Worm (Caenorhabditis elegans) whole organism, L4 larva: ENCODE data around the gene evl-14.

Experiments
- egl-43 ChIP-seq: fragments of 200-800 bp; sonication (Bioruptor generic); IDR thresholded peaks from 2 replicates; pipeline ENCODE4 v1.3.6; 2022; ENCODE audit warnings: missing genetic modification reagents, missing genetic modification characterization, missing compliant biosample characterization
- jun-1 ChIP-seq: fragments of 150-350 bp; optimal IDR thresholded peaks from 2 replicates; lab custom pipeline; 2014; ENCODE audit warnings: missing biosample characterization, missing genetic modification reagents, missing genetic modification characterization
- lsy-2 ChIP-seq, 2 experiments: fragments of 150-350 bp in 1 of 2; sonication (generic microtip) in 1 of 2; optimal IDR thresholded peaks; 2 replicates each; lab custom pipeline; 2014 to 2017; ENCODE audit warnings: missing biosample characterization in 2 of 2, missing genetic modification characterization in 2 of 2
- nhr-25 ChIP-seq: sonication (generic microtip); optimal IDR thresholded peaks from 2 replicates; lab custom pipeline; 2017; ENCODE audit warnings: missing genetic modification characterization, mild to moderate bottlenecking, missing compliant biosample characterization, antibody characterized with exemption, moderate library complexity, borderline replicate concordance; ENCODE audit not compliant: insufficient read depth
- nhr-41 ChIP-seq: fragments of 200-800 bp; sonication (Bioruptor generic); IDR thresholded peaks from 2 replicates; pipeline ENCODE4 v1.3.6; 2022; ENCODE audit warnings: missing genetic modification reagents, missing genetic modification characterization, missing compliant biosample characterization
- tra-1 ChIP-seq: fragments of 200-800 bp; sonication (Bioruptor generic); IDR thresholded peaks from 2 replicates; pipeline ENCODE4 v1.3.6; 2022; ENCODE audit warnings: missing genetic modification reagents, missing genetic modification characterization, missing compliant biosample characterization
- zag-1 ChIP-seq: fragments of 150-350 bp; optimal IDR thresholded peaks from 2 replicates; lab custom pipeline; 2014; ENCODE audit warnings: missing biosample characterization, missing genetic modification characterization
- zfp-2 ChIP-seq: sonication (generic microtip); optimal IDR thresholded peaks from 2 replicates; lab custom pipeline; 2016; ENCODE audit warnings: mild to moderate bottlenecking, missing genetic modification characterization, missing compliant biosample characterization
- zfp-3 ChIP-seq: fragments of 200-800 bp; sonication (Bioruptor generic); conservative IDR thresholded peaks from 2 replicates; pipeline ENCODE4 v1.3.6; 2022; ENCODE audit warnings: missing genetic modification reagents, missing genetic modification characterization, missing compliant biosample characterization
- ztf-11 ChIP-seq: fragments of 150-350 bp; optimal IDR thresholded peaks from 2 replicates; lab custom pipeline; 2014; ENCODE audit warnings: missing biosample characterization, missing genetic modification characterization

- TF ChIP-seq egl-43 (GFP tag; lab: Robert Waterston, UW) (no peak), nhr-25 (tag; lab: Kevin White, UChicago) (no peak), zag-1 (tag; lab: Kevin White, UChicago) (no peak), zfp-3 (GFP tag; lab: Robert Waterston, UW) (no peak), ztf-11 (tag; lab: Kevin White, UChicago) (no peak), nhr-41 (GFP tag; lab: Robert Waterston, UW) (no peak), jun-1 (tag; lab: Kevin White, UChicago) (no peak), lsy-2 (tag; optimal IDR thresholded peaks at IDR 0.05; lab: Kevin White, UChicago) (no peak), tra-1 (no peak), zfp-2 (no peak)
Measured at ce11 chrIII:4265892-4266291, 47.0 kb downstream of the evl-14 start.
